Worm (Caenorhabditis elegans) whole organism, dauer: ENCODE results near the gene F43G6.16.

ENCODE experiments used
- unc-62 ChIP-seq: sonication (generic microtip); optimal IDR thresholded peaks from 2 replicates; lab custom pipeline; 2017; ENCODE audit warnings: missing biosample characterization, missing genetic modification reagents, missing genetic modification characterization

Gene F43G6.16

DNA sequence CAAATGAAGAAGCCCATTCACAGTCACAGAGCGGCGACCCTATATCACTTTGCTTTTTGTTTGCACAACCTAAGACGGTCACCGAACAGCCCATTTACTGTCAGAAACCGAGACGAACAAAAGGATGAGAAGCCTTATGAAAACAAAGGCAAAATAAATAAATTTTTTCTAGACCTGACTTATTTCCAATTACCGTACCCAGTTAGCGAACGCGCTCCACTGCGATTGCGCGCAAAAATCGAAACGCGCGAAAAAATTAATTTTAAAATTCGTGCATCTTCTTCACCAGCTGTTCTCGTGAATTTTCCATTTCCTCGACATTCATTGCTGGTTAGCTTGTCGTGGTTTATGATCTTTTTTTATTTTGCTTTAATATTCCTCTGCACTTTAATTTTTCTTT is at the start of gene F43G6.16:
TSS of gene F43G6.16 (minus strand) at position 141 of the 400 bp plus-strand sequence.
- TF ChIP-seq unc-62 (GFP tag; lab: Kevin White, UChicago): no peak

- no peak for TF ChIP-seq unc-62 (GFP tag; lab: Kevin White, UChicago)
These were observed 48.2 kb upstream of the F43G6.16 start for ce11 chrII:11830601-11831000.

DNA sequence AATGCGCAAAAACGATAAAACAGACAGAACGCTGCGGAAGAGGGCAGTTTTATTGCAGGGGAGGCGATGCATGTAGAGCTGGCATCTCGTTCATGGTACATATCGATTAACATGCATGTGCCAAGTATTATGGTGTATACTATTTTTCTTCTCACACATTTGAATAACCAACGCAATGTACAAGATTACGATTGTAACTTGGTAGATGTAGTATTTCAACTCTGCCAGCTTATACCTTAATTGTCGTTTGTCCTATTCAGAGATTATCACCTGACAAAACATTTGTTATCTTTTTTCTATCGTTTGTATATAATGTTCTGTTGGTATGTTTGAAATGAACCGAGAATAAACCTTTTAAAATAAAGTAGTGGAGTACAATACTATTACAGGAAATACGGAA is 47.5 kb upstream of the F43G6.16 start, which contains the start of gene pes-5:
TSS of gene pes-5 (minus strand) at position 101 of the 400 bp plus-strand sequence.
- TF ChIP-seq unc-62 (GFP tag; lab: Kevin White, UChicago): no peak

DNA sequence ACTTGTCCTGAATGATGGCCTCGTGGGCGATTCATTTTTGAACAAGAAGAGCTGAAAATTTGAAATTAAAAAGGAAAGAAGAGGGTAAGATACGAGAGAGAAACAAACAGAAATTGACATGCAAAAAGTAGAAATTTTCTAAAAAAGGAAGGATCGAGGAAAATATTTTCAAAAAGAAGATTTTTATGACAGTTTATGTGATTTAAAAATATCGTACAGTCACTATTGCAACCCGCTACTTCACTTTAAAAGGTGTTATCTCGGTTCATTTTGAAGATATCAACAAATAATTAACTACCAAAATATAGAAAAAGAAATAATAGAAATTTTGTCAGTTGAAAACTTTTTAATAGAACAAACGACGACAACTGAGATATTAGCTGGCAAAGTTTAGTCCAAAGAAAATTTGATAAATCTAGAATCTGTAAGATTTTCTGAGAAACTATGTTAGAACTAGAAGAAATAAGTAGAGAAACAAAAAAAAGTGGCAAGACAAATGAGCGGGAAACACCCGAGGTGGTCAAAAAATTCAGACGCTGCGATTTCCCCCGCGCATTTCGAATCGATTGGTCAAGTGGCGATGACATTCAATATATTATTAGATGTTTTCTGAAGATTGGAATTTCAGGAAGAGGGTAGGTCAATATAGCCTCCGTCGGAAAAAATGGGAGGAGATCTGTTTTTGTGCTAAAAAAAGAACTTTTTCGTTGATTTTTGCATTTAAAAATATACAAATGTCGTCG is 41.3 kb upstream of the F43G6.16 start, which contains the start of gene Y6D1A.1:
TSS of gene Y6D1A.1 (minus strand) at position 51 of the 743 bp plus-strand sequence.
- no peak for TF ChIP-seq unc-62 (GFP tag; lab: Kevin White, UChicago)

DNA sequence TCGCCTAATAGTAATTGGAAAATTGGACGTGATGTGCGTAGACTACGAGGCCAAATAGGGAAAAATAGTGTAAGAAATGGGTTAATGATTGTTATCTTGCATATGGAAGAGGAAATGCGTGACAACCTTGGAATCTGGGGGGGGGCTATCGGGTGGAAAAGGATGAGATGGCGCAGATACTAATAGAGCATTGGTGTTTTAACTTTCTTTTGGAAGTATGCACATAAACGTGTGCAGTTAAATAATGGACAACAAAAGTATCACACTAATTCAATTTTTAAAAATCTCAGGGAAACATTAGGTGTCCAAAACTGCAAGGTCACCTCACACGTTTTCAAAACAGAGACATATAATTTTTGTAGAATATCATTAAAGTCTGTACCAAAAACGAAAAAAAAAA is 37.4 kb upstream of the F43G6.16 start, which contains the start of gene Y6D1A.2:
TSS of gene Y6D1A.2 (minus strand) at position 101 of the 400 bp plus-strand sequence.
- TF ChIP-seq unc-62 (GFP tag; lab: Kevin White, UChicago): no peak

- TF ChIP-seq unc-62 (GFP tag; lab: Kevin White, UChicago): no peak
These were observed 34.0 kb upstream of the F43G6.16 start, which contains the start of gene pap-3 for ce11 chrII:11816475-11816874. pap-3 (minus strand) TSS chrII:11816575.

ce11 chrII:11816014-11816413 is 33.6 kb upstream of the F43G6.16 start:
- TF ChIP-seq unc-62 (GFP tag; lab: Kevin White, UChicago): no peak

- no peak for TF ChIP-seq unc-62 (GFP tag; lab: Kevin White, UChicago)
These were observed 31.5 kb upstream of the F43G6.16 start, which contains the start of gene F43G6.8 for ce11 chrII:11813895-11814369. F43G6.8 (minus strand) TSS chrII:11814092.

- no peak for TF ChIP-seq unc-62 (GFP tag; lab: Kevin White, UChicago)
These were observed 28.8 kb upstream of the F43G6.16 start for ce11 chrII:11811241-11811640.

DNA sequence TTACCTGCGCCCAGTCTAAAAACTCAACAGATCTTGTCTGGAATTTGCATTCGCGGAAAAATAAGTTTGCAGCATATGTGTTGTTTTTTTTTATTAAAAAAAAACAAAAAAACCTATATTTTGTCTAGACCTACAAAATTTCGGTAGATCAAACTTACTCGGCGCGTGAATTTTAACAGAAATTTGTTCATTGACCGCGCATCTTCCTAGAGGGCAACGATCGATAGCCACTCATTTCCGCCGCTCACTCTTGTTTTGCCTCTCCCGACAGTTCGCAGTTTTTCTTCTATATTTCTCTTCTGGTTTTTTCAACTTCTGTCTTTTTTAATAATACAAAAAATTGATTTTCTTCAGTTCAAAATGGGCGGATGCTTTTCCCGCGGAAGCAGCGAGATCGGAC is 28.0 kb upstream of the F43G6.16 start, which contains the start of gene F43G6.7:
TSS of gene F43G6.7 (plus strand) at position 355 of the 400 bp plus-strand sequence.
- TF ChIP-seq unc-62 (GFP tag; lab: Kevin White, UChicago): no peak

- no peak for TF ChIP-seq unc-62 (GFP tag; lab: Kevin White, UChicago)
These were observed 26.5 kb upstream of the F43G6.16 start, which contains the start of gene F43G6.10 for ce11 chrII:11808979-11809378. F43G6.10 (plus strand) TSS chrII:11809349.

- no peak for TF ChIP-seq unc-62 (GFP tag; lab: Kevin White, UChicago)
These were observed 23.8 kb upstream of the F43G6.16 start, which contains the start of gene jmjd-1.1 for ce11 chrII:11806256-11806655. jmjd-1.1 (plus strand) TSS chrII:11806556.

DNA sequence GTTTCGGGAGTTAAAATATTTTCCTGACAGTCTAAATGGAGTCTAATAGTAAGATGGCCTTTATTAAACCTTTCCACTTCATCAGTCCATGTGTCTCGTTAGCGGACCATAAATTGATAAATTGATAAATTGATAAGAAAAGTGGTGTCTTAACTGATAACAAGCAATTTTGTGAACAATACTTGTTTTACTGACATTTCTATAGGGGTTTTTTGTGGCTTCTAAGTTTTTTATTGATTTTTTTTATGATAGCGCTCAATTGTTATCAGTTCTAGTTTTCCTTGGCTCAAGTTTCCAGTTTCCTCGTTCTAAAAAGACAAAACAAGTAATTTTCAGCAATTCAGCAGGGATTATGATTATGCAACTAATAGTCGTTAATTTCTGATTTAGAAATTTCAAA is 20.0 kb upstream of the F43G6.16 start, which contains the start of gene F43G6.17:
TSS of gene F43G6.17 (plus strand) at position 301 of the 400 bp plus-strand sequence.
- TF ChIP-seq unc-62 (GFP tag; lab: Kevin White, UChicago): no peak

- no peak for TF ChIP-seq unc-62 (GFP tag; lab: Kevin White, UChicago)
These were observed 16.3 kb upstream of the F43G6.16 start, which contains the start of gene hda-5 for ce11 chrII:11798737-11799136. hda-5 (plus strand) TSS chrII:11799037.

DNA sequence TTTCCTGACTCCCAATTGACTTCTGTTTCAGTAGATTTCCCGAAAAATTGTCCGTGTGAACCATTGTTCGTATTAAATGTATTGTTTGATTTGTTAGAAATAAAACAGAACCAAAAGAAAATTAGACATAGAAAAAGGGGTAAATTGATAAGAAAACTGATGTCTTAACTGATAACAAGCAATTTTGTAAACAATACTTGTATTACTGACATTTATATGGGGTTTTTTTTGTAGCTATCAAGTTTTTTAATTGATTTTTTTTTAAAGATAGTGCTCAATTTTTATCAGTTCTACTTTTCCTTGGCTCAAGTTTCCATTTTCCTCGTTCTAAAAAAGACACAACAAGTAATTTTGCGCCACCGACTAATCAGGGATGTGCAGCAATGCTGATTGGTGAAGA is 14.8 kb upstream of the F43G6.16 start:
- no peak for TF ChIP-seq unc-62 (GFP tag; lab: Kevin White, UChicago)

- TF ChIP-seq unc-62 (GFP tag; lab: Kevin White, UChicago): no peak
These were observed 12.0 kb upstream of the F43G6.16 start for ce11 chrII:11794392-11794791.
